Worm (Caenorhabditis elegans) whole organism, mixed stage, embryonic: ENCODE measurements around the gene ucr-1.
A peak's percentile ranks its signal among the peaks of the same experiment; 100 is the strongest.

Experiments
- nhr-76 ChIP-seq: sonication (generic microtip); optimal IDR thresholded peaks from 2 replicates; lab custom pipeline; 2017; ENCODE audit warnings: missing biosample characterization, missing genetic modification characterization
- tbx-8 ChIP-seq: fragments of 200-800 bp; sonication (Bioruptor generic); optimal IDR thresholded peaks from 2 replicates; lab custom pipeline; 2018; ENCODE audit warnings: mild to moderate bottlenecking, missing genetic modification characterization, moderate library complexity, missing compliant biosample characterization

DNA sequence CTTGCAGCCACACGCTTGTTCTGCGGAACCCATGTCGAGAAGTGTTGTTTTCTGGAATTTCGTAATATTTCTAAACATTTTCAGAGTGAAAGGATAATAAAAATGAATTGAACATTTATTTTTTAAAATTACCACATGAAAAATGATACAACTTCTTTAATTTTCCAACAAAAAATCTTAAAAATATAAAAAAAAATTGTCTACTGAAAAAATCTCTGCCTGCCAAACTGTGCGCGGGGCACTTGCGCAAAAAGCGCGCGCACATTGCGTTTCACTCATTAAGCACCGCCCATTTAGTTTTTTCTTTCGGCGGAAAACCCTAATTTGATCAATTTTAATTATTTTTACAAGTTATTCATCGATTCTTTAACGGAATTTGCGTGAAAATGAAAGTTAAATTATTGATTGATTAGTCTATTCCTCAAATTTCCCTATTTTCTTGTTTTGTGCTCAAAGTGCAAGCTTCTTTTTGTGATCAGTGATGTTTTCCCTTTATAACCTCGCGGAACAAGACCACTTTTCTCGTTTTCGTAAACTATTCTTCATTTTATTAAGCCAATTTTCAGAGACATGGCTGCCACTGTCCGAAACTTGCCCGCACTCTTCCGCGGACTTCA lies 36.9 kb upstream of the ucr-1 start, which contains the start of the genes nmad-1 and hach-1:
- peak; percentile 33 for TF ChIP-seq nhr-76
- peak; percentile 87 for TF ChIP-seq tbx-8 (GFP tag; lab: Kevin White, UChicago)
